Fruit fly (Drosophila melanogaster) whole organism, prepupa: Measurements from ENCODE around the gene CG14968.

ENCODE experiments used
- Blimp-1 ChIP-seq: fragments of 200-800 bp; sonication (Bioruptor generic); optimal IDR thresholded peaks from 3 replicates; lab custom pipeline; 2017; ENCODE audit warnings: missing biosample characterization, missing genetic modification characterization, mild to moderate bottlenecking, moderate library complexity, missing genetic modification reagents
- CG10631 ChIP-seq: fragments of 200-800 bp; sonication (Bioruptor generic); optimal IDR thresholded peaks from 2 replicates; lab custom pipeline; 2016; ENCODE audit warnings: missing biosample characterization, missing genetic modification characterization
- CG11294 ChIP-seq: fragments of 200-800 bp; sonication (Bioruptor generic); IDR thresholded peaks from 2 replicates; pipeline ENCODE4 v1.3.6; 2022; ENCODE audit warnings: missing biosample characterization, missing genetic modification characterization
- CG11902 ChIP-seq: fragments of 200-800 bp; sonication (Bioruptor generic); optimal IDR thresholded peaks from 3 replicates; lab custom pipeline; 2016; ENCODE audit warnings: missing biosample characterization, missing genetic modification characterization
- CG15336 ChIP-seq: fragments of 200-800 bp; sonication (Bioruptor generic); IDR thresholded peaks from 2 replicates; pipeline ENCODE4 v1.3.6; 2022; ENCODE audit warnings: missing biosample characterization, missing genetic modification characterization
- CG16779 ChIP-seq: fragments of 200-800 bp; sonication (Bioruptor generic); optimal IDR thresholded peaks from 3 replicates; lab custom pipeline; 2017; ENCODE audit warnings: missing biosample characterization, mild to moderate bottlenecking, missing genetic modification characterization
- CG3032 ChIP-seq: fragments of 200-800 bp; optimal IDR thresholded peaks from 2 replicates; lab custom pipeline; 2019; ENCODE audit warnings: missing biosample characterization, mild to moderate bottlenecking, missing genetic modification characterization, moderate library complexity
- CG31627 ChIP-seq: fragments of 200-800 bp; sonication (Bioruptor generic); optimal IDR thresholded peaks from 3 replicates; lab custom pipeline; 2016; ENCODE audit warnings: missing biosample characterization, missing genetic modification characterization
- CG32006 ChIP-seq: fragments of 200-800 bp; sonication (Bioruptor generic); optimal IDR thresholded peaks from 3 replicates; lab custom pipeline; 2017; ENCODE audit warnings: missing biosample characterization, mild to moderate bottlenecking, missing genetic modification characterization
- CG3919 ChIP-seq: fragments of 200-800 bp; sonication (Bioruptor generic); optimal IDR thresholded peaks from 3 replicates; lab custom pipeline; 2016; ENCODE audit warnings: missing biosample characterization, missing genetic modification characterization
- CG4318 ChIP-seq: fragments of 200-800 bp; sonication (Bioruptor generic); optimal IDR thresholded peaks from 3 replicates; lab custom pipeline; 2017; ENCODE audit warnings: missing biosample characterization, mild to moderate bottlenecking, missing genetic modification characterization
- CG6163 ChIP-seq: fragments of 200-800 bp; sonication (Bioruptor generic); IDR thresholded peaks from 3 replicates; pipeline ENCODE4 v1.3.6; 2022; ENCODE audit warnings: missing biosample characterization, missing genetic modification characterization
- CG6276 ChIP-seq: fragments of 200-800 bp; sonication (Bioruptor generic); optimal IDR thresholded peaks from 2 replicates; lab custom pipeline; 2017; ENCODE audit warnings: missing biosample characterization, mild to moderate bottlenecking, missing genetic modification characterization
- CG6792 ChIP-seq: fragments of 200-800 bp; sonication (Bioruptor generic); optimal IDR thresholded peaks from 3 replicates; lab custom pipeline; 2016; ENCODE audit warnings: missing biosample characterization, missing genetic modification characterization
- CG6854 ChIP-seq: fragments of 200-800 bp; sonication (Bioruptor generic); optimal IDR thresholded peaks from 2 replicates; lab custom pipeline; 2017; ENCODE audit warnings: missing biosample characterization, mild to moderate bottlenecking, missing genetic modification characterization
- CG7368 ChIP-seq: fragments of 200-800 bp; sonication (Bioruptor generic); optimal IDR thresholded peaks from 3 replicates; lab custom pipeline; 2016; ENCODE audit warnings: missing biosample characterization, missing genetic modification characterization
- CG8319 ChIP-seq: fragments of 200-800 bp; sonication (Bioruptor generic); optimal IDR thresholded peaks from 3 replicates; lab custom pipeline; 2016; ENCODE audit warnings: missing biosample characterization, missing genetic modification characterization
- CG8632 ChIP-seq: fragments of 200-800 bp; sonication (Bioruptor generic); optimal IDR thresholded peaks from 3 replicates; lab custom pipeline; 2016; ENCODE audit warnings: missing biosample characterization, missing genetic modification characterization
- CG9139 ChIP-seq: fragments of 200-800 bp; sonication (Bioruptor generic); optimal IDR thresholded peaks from 3 replicates; lab custom pipeline; 2017; ENCODE audit warnings: missing biosample characterization, mild to moderate bottlenecking, missing genetic modification characterization
- Eip78C ChIP-seq: fragments of 200-800 bp; sonication (Bioruptor generic); peaks from one replicate; lab custom pipeline; 2016; ENCODE audit warnings: missing biosample characterization, missing genetic modification characterization
- Ets96B ChIP-seq: fragments of 200-800 bp; optimal IDR thresholded peaks from 2 replicates; lab custom pipeline; 2019; ENCODE audit warnings: missing biosample characterization, mild to moderate bottlenecking, missing genetic modification characterization, moderate library complexity
- Gug ChIP-seq: fragments of 200-800 bp; sonication (Bioruptor generic); IDR thresholded peaks from 2 replicates; pipeline ENCODE4 v1.3.6; 2022; ENCODE audit warnings: missing biosample characterization, missing genetic modification characterization
- Hr39 ChIP-seq: fragments of 200-800 bp; sonication (Bioruptor generic); optimal IDR thresholded peaks from 2 replicates; lab custom pipeline; 2016; ENCODE audit warnings: missing biosample characterization, missing genetic modification characterization
- Hr4 ChIP-seq: fragments of 200-800 bp; sonication (Bioruptor generic); optimal IDR thresholded peaks from 3 replicates; lab custom pipeline; 2016; ENCODE audit warnings: missing biosample characterization, missing genetic modification characterization
- Met ChIP-seq: fragments of 200-800 bp; sonication (Bioruptor generic); optimal IDR thresholded peaks from 3 replicates; lab custom pipeline; 2016; ENCODE audit warnings: missing biosample characterization, missing genetic modification characterization
- OdsH ChIP-seq: fragments of 200-800 bp; sonication (Bioruptor generic); optimal IDR thresholded peaks from 3 replicates; lab custom pipeline; 2016; ENCODE audit warnings: missing biosample characterization, missing genetic modification characterization
- Sox102F ChIP-seq: fragments of 200-800 bp; sonication (Bioruptor generic); optimal IDR thresholded peaks from 2 replicates; lab custom pipeline; 2016; ENCODE audit warnings: missing biosample characterization, mild to moderate bottlenecking, missing genetic modification characterization
- Sox14 ChIP-seq: fragments of 200-800 bp; sonication (Bioruptor generic); optimal IDR thresholded peaks from 3 replicates; lab custom pipeline; 2016; ENCODE audit warnings: missing biosample characterization, missing genetic modification characterization
- Sox15 ChIP-seq: fragments of 200-800 bp; sonication (Bioruptor generic); optimal IDR thresholded peaks from 3 replicates; lab custom pipeline; 2016; ENCODE audit warnings: missing biosample characterization, missing genetic modification characterization
- acj6 ChIP-seq: fragments of 200-800 bp; sonication (Bioruptor generic); optimal IDR thresholded peaks from 3 replicates; lab custom pipeline; 2016; ENCODE audit warnings: missing biosample characterization, missing genetic modification characterization
- dac ChIP-seq: fragments of 200-800 bp; sonication (Bioruptor generic); optimal IDR thresholded peaks from 2 replicates; lab custom pipeline; 2017; ENCODE audit warnings: missing biosample characterization, mild to moderate bottlenecking, missing genetic modification characterization
- dsx ChIP-seq: fragments of 200-800 bp; optimal IDR thresholded peaks from 3 replicates; lab custom pipeline; 2019; ENCODE audit warnings: missing biosample characterization, mild to moderate bottlenecking, missing genetic modification characterization, moderate library complexity; ENCODE audit not compliant: poor library complexity, severe bottlenecking
- eg ChIP-seq: fragments of 200-800 bp; sonication (Bioruptor generic); IDR thresholded peaks from 3 replicates; pipeline ENCODE4 v1.3.6; 2022; ENCODE audit warnings: missing biosample characterization, missing genetic modification characterization
- esn ChIP-seq: fragments of 200-800 bp; sonication (Bioruptor generic); optimal IDR thresholded peaks from 2 replicates; lab custom pipeline; 2016; ENCODE audit warnings: missing biosample characterization, mild to moderate bottlenecking, missing genetic modification characterization, moderate library complexity
- fd85E ChIP-seq: fragments of 200-800 bp; sonication (Bioruptor generic); optimal IDR thresholded peaks from 3 replicates; lab custom pipeline; 2016; ENCODE audit warnings: missing biosample characterization, missing genetic modification characterization
- fkh ChIP-seq: fragments of 200-800 bp; sonication (Bioruptor generic); optimal IDR thresholded peaks from 3 replicates; lab custom pipeline; 2017; ENCODE audit warnings: missing biosample characterization, mild to moderate bottlenecking, missing genetic modification characterization, moderate library complexity
- lz ChIP-seq: fragments of 200-800 bp; sonication (Bioruptor generic); optimal IDR thresholded peaks from 3 replicates; lab custom pipeline; 2016; ENCODE audit warnings: missing biosample characterization, missing genetic modification characterization
- net ChIP-seq: fragments of 200-800 bp; sonication (Bioruptor generic); optimal IDR thresholded peaks from 3 replicates; lab custom pipeline; 2016; ENCODE audit warnings: missing biosample characterization, missing genetic modification characterization
- pdm3 ChIP-seq: fragments of 200-800 bp; sonication (Bioruptor generic); optimal IDR thresholded peaks from 3 replicates; lab custom pipeline; 2016; ENCODE audit warnings: missing biosample characterization, missing genetic modification characterization
- salr ChIP-seq, 2 experiments: fragments of 200-800 bp; sonication (Bioruptor generic); optimal IDR thresholded peaks; 3 replicates each; lab custom pipeline; 2016 to 2018; ENCODE audit warnings: missing biosample characterization in 2 of 2, missing genetic modification characterization in 2 of 2, mild to moderate bottlenecking in 1 of 2
- spab ChIP-seq: fragments of 200-800 bp; sonication (Bioruptor generic); optimal IDR thresholded peaks from 2 replicates; lab custom pipeline; 2017; ENCODE audit warnings: missing biosample characterization, mild to moderate bottlenecking, missing genetic modification characterization, missing genetic modification reagents
- ss ChIP-seq, 2 experiments: fragments of 200-800 bp; sonication (Bioruptor generic); optimal IDR thresholded peaks; 2 replicates in 1 of 2; 3 replicates in 1 of 2; lab custom pipeline; 2017 to 2018; ENCODE audit warnings: mild to moderate bottlenecking in 2 of 2, missing biosample characterization in 2 of 2, missing genetic modification characterization in 2 of 2, moderate library complexity in 1 of 2
- svp ChIP-seq: fragments of 200-800 bp; sonication (Bioruptor generic); peaks from one replicate; lab custom pipeline; 2016; ENCODE audit warnings: missing biosample characterization, missing genetic modification characterization
- topi ChIP-seq: fragments of 200-800 bp; sonication (Bioruptor generic); optimal IDR thresholded peaks from 3 replicates; lab custom pipeline; 2016; ENCODE audit warnings: missing biosample characterization, missing genetic modification characterization

CG14968 gene

DNA sequence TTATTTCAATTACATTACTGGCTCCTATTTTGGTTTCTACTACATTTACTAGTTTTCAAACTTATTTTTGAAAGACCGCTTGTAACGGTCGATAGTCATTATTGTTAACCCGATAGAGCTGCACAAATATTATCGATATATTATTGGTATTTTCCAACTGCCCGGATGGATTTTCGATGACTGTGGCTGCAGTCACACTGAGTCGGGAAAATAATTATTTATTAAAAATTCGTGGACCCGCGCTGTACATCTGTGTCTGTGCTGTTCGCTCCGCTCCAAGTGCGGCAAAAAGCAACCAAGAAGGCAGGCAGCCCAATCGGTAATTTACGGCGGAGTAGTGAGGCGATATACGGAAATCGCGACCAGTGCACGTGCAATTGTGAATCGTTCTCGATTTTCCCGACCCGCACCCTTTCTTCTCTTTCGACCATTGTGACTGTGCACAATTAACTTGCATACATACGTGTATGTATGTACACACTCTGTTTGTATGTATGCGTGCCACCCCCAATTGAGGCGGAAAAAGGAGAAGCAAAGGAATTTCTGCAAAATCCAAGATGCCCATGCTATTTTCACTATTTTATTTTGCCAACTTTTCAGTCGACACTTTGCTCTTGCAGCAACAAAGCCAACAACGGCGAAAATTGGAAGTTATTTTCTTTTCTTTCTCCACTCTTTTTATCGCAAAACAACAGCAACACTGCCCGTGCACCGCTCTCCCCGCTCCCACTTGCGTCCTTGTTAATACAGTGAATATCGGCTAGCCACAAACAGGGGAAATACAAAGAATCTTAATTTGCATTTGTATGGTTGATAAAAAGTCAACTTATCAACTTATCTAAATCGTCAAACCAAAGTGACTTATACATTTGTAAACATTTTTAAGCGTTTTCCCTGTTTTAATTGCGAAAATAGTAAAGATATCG lies 885 bp upstream of the CG14968 start, which contains the start of gene ZnT63C (continued):
- TF ChIP-seq svp (GFP tag; lab: Kevin White, UChicago), result peak; percentile 65
- TF ChIP-seq CG16779 (tag; lab: Kevin White, UChicago), result no peak
- TF ChIP-seq Gug, result 0 out of 2 replicates have a peak, but pooled peaks have one; percentile 14
- peak; percentile 38 for TF ChIP-seq CG6276 (GFP tag; lab: Kevin White, UChicago)
- TF ChIP-seq ss (GFP tag; optimal IDR thresholded peaks at IDR 0.05; lab: Kevin White, UChicago), result peak; percentile 57 to 58
- no peak for TF ChIP-seq CG3919 (GFP tag; lab: Kevin White, UChicago)
- no peak for TF ChIP-seq CG10631 (GFP tag; lab: Kevin White, UChicago)
- peak; percentile 46; the same call in 2 of the 3 replicates for TF ChIP-seq eg (GFP tag; lab: Robert Waterston, UW)
- no peak for TF ChIP-seq fd85E (GFP tag; lab: Kevin White, UChicago)
- TF ChIP-seq CG9139 (GFP tag; lab: Kevin White, UChicago), result no peak
- TF ChIP-seq CG3032 (tag; lab: Kevin White, UChicago), result peak; percentile 32
- peak; percentile 21 for TF ChIP-seq pdm3 (GFP tag; lab: Kevin White, UChicago)
- no peak for TF ChIP-seq Blimp-1
- TF ChIP-seq Hr39 (GFP tag; lab: Kevin White, UChicago), result peak; percentile 45
- no peak for TF ChIP-seq Sox15 (GFP tag; lab: Kevin White, UChicago)
- peak; percentile 25 for TF ChIP-seq esn (GFP tag; lab: Kevin White, UChicago)
- peak; percentile 34 for TF ChIP-seq net (GFP tag; lab: Kevin White, UChicago)
- TF ChIP-seq CG6163 (GFP tag; lab: Robert Waterston, UW), result peak; percentile 43; the same call in 2 of the 3 replicates
- no peak for TF ChIP-seq CG4318 (GFP tag; lab: Kevin White, UChicago)
- TF ChIP-seq topi, result peak; percentile 15
- TF ChIP-seq CG31627 (GFP tag; lab: Kevin White, UChicago), result peak; percentile 38
- peak; percentile 46 for TF ChIP-seq Met (GFP tag; lab: Kevin White, UChicago)
- TF ChIP-seq lz (GFP tag; lab: Kevin White, UChicago), result peak; percentile 39
- peak; percentile 48 for TF ChIP-seq spab (GFP tag; lab: Kevin White, UChicago)
- TF ChIP-seq CG7368 (GFP tag; lab: Kevin White, UChicago), result peak; percentile 15
- peak in 1 of 2 experiments; percentile 11 for TF ChIP-seq salr (GFP tag; optimal IDR thresholded peaks at IDR 0.05; lab: Kevin White, UChicago)
- peak; percentile 49 for TF ChIP-seq Ets96B (tag; lab: Kevin White, UChicago)
- TF ChIP-seq, all 60 proteins: peak for 38

DNA sequence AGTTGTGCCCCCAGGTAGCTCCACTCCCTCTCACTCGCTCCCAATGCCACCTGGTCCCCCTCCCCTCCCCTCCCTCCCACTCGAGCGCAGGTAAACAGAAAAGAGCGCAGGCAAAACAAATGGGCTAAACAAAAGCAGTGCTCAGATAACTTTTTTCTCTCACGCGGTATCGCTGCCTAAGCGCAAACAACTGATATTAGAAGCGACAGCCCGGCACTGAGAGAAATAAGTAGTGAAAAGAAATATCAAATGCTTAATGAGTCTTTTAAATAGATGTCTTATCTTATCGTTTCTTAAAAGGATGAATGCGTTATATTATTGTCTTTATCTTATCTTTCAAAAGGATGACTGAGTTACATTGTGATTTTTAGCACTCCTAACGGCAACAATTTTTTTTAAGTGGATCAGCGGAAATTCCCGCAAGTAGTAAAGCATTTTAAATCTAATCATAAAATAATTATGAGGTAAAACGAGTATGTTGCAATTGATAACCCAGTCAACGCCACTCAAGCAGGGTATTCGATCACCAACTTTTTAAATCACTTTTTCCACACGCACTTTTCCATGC lies 1.7 kb downstream of the CG14968 start:
- TF ChIP-seq acj6, result peak; percentile 20
- TF ChIP-seq topi, result peak; percentile 27
- TF ChIP-seq CG3919 (GFP tag; lab: Kevin White, UChicago), result peak; percentile 36
- no peak for TF ChIP-seq Blimp-1
- TF ChIP-seq dac (GFP tag; lab: Kevin White, UChicago), result peak; percentile 12
- no peak for TF ChIP-seq spab (GFP tag; lab: Kevin White, UChicago)
- peak; percentile 17 for TF ChIP-seq lz (GFP tag; lab: Kevin White, UChicago)
- TF ChIP-seq OdsH (GFP tag; lab: Kevin White, UChicago), result peak; percentile 63
- TF ChIP-seq Hr39 (GFP tag; lab: Kevin White, UChicago), result peak; percentile 16
- peak; percentile 59 for TF ChIP-seq Gug
- no peak for TF ChIP-seq CG11902 (GFP tag; lab: Kevin White, UChicago)
- TF ChIP-seq CG6792, result peak; percentile 24
- TF ChIP-seq Ets96B (tag; lab: Kevin White, UChicago), result peak; percentile 4
- TF ChIP-seq salr (GFP tag; optimal IDR thresholded peaks at IDR 0.05; lab: Kevin White, UChicago), result peak in 1 of 2 experiments; percentile 69
- no peak for TF ChIP-seq dsx
- peak; percentile 59; the same call in 2 of the 3 replicates for TF ChIP-seq CG6163 (GFP tag; lab: Robert Waterston, UW)
- peak; percentile 83 for TF ChIP-seq CG15336 (GFP tag; lab: Robert Waterston, UW)
- no peak for TF ChIP-seq CG8632 (GFP tag; lab: Kevin White, UChicago)
- TF ChIP-seq Sox14 (GFP tag; lab: Kevin White, UChicago), result peak; percentile 45
- peak; percentile 13 for TF ChIP-seq esn (GFP tag; lab: Kevin White, UChicago)
- peak; percentile 80 for TF ChIP-seq Hr4 (GFP tag; lab: Kevin White, UChicago)
- peak; percentile 62 for TF ChIP-seq svp (GFP tag; lab: Kevin White, UChicago)
- TF ChIP-seq CG8319 (GFP tag; lab: Kevin White, UChicago), result no peak
- TF ChIP-seq Eip78C (GFP tag; lab: Kevin White, UChicago), result peak; percentile 61
- TF ChIP-seq CG32006 (GFP tag; lab: Kevin White, UChicago), result peak; percentile 74
- TF ChIP-seq fkh (GFP tag; lab: Kevin White, UChicago), result peak; percentile 92
- TF ChIP-seq CG11294 (GFP tag; lab: Robert Waterston, UW), result peak; percentile 43; the same call in 1 of the 2 replicates
- TF ChIP-seq Sox15 (GFP tag; lab: Kevin White, UChicago), result no peak
- no peak for TF ChIP-seq CG9139 (GFP tag; lab: Kevin White, UChicago)
- peak; percentile 52 for TF ChIP-seq pdm3 (GFP tag; lab: Kevin White, UChicago)
- TF ChIP-seq CG6854, result no peak
- TF ChIP-seq Sox102F (GFP tag; lab: Kevin White, UChicago), result no peak
